Worm (Caenorhabditis elegans) whole organism, mixed stage, embryonic: ENCODE data around the gene grk-1.

Experiments used
- ceh-43 ChIP-seq: fragments of 200-800 bp; sonication (Bioruptor generic); optimal IDR thresholded peaks from 2 replicates; lab custom pipeline; 2018; ENCODE audit warnings: mild to moderate bottlenecking, missing genetic modification characterization, moderate library complexity, missing compliant biosample characterization
- ces-1 ChIP-seq: fragments of 150-350 bp; optimal IDR thresholded peaks from 2 replicates; lab custom pipeline; 2014; ENCODE audit warnings: missing biosample characterization, missing genetic modification reagents, missing genetic modification characterization
- elt-1 ChIP-seq: sonication (generic microtip); optimal IDR thresholded peaks from 2 replicates; lab custom pipeline; 2017; ENCODE audit warnings: missing genetic modification characterization, mild to moderate bottlenecking, missing compliant biosample characterization, antibody characterized with exemption, moderate library complexity, borderline replicate concordance; ENCODE audit not compliant: insufficient read depth
- flh-1 ChIP-seq: fragments of 200-800 bp; sonication (Bioruptor generic); optimal IDR thresholded peaks from 2 replicates; lab custom pipeline; 2018; ENCODE audit warnings: mild to moderate bottlenecking, missing genetic modification characterization, moderate library complexity, missing compliant biosample characterization
- hlh-1 ChIP-seq: fragments of 150-350 bp; optimal IDR thresholded peaks from 2 replicates; lab custom pipeline; 2014; ENCODE audit warnings: missing biosample characterization, missing genetic modification reagents, missing genetic modification characterization
- mls-2 ChIP-seq: sonication (generic microtip); optimal IDR thresholded peaks from 2 replicates; lab custom pipeline; 2016; ENCODE audit warnings: mild to moderate bottlenecking, missing genetic modification characterization, moderate library complexity, missing compliant biosample characterization
- nhr-28 ChIP-seq: fragments of 150-350 bp; optimal IDR thresholded peaks from 2 replicates; lab custom pipeline; 2014; ENCODE audit warnings: missing biosample characterization, missing genetic modification characterization
- snpc-4 ChIP-seq: fragments of 150-350 bp; optimal IDR thresholded peaks from 2 replicates; lab custom pipeline; 2014; ENCODE audit warnings: missing biosample characterization, missing genetic modification characterization
- unc-120 ChIP-seq: sonication (generic microtip); optimal IDR thresholded peaks from 2 replicates; lab custom pipeline; 2017; ENCODE audit warnings: missing genetic modification characterization, missing compliant biosample characterization; ENCODE audit not compliant: poor library complexity, severe bottlenecking
- unc-62 ChIP-seq: fragments of 150-350 bp; optimal IDR thresholded peaks from 2 replicates; lab custom pipeline; 2014; ENCODE audit warnings: missing biosample characterization, missing genetic modification reagents, missing genetic modification characterization
- ztf-11 ChIP-seq: fragments of 150-350 bp; optimal IDR thresholded peaks from 2 replicates; lab custom pipeline; 2014; ENCODE audit warnings: missing biosample characterization, missing genetic modification characterization

Gene grk-1

DNA sequence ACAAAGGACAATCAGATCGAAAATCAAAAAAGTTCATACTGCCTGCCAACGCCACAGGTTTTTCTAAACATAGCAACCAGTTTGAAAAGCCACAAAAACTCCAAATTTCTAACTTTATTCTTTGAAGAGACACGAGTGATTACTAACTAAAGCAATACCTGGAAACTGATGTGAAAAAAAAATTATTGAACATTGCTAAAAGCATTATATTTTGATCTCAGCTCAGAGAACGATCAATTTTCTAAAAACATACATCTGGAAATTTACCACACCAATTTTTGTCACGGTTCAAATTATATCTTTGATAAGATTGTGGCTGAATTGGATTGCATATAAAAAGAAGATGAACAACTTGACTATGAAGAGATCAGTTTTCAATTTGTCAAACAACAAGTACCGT lies 41.6 kb downstream of the grk-1 start:
- no peak for TF ChIP-seq unc-120 (tag; lab: Kevin White, UChicago)
- TF ChIP-seq, all 35 proteins: peak for 0

DNA sequence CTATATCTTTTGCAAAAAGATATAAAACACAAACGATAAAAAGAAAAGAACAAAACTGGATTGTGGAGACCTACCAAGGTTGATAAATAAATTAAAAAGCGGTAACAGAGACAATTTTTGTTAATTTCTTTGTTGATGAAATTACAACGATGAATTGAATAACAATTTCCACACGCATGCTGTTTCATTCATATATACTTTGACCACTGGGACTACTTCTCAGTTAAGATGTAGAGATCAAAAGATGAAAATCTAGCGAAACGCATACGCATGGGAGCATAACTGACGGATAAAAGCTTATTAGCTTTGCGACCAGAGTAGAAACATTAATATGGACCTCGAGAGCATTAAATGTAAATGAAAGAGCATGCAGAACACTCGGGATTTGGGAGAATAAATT lies 43.0 kb downstream of the grk-1 start:
- TF ChIP-seq ces-1 (peak; percentile 66), nhr-28 (tag; lab: Kevin White, UChicago) (no peak)

DNA sequence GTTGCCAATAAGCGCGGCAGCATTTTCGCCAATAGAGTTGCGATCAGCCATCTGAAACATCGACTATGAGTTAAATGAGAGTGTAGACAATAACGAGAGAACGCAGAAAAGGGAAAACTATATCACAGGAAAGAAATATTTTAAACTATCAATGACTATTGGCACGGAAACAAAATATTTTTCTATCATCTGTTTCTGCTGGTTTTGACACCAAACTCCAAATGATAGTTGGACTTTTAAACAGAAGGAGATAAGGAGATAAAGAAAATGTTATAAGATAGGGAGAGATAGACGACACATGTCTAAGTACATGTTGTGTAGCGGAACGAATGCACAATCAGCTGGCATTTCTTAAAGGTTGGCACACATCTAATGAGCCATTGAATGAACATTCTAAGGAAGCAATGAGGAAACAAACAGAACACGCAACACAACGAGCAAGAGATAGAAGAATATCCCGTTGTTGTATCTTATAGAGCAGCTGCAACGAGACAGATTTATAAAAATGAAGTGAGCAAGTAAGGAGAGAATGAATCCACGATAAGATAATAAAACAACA lies 44.4 kb downstream of the grk-1 start, which contains the start of gene cysl-1:
TSS of gene cysl-1 (minus strand) at position 51 of the 559 bp plus-strand sequence.
- TF ChIP-seq unc-120 (tag; lab: Kevin White, UChicago), result peak; percentile 51
- peak; percentile 42 for TF ChIP-seq unc-62 (GFP tag; lab: Kevin White, UChicago)
- peak; percentile 85 for TF ChIP-seq hlh-1 (tag; lab: Kevin White, UChicago)
- no peak for TF ChIP-seq ceh-43 (GFP tag; lab: Kevin White, UChicago)
- TF ChIP-seq, all 35 proteins: peak for 3

DNA sequence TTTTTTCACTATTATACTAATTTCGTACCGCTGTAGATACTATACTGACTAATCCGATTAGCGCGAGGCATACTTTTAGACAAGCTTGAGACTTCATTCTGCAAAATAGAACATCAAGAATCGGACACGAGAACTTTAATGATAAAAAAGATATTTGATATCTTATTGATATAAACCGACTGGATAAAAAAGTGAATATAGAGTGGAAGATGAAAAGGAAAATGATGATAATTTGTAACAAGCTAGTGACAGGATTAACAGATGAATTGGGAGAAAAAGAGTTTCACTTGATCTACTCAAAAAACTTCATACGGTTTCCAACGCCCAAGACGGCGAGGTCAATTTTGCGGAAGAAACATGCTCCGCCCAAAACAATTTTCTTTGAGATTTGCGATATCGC lies 50.0 kb downstream of the grk-1 start, which contains the start of gene nas-37:
TSS of gene nas-37 (minus strand) at position 101 of the 400 bp plus-strand sequence.
- no peak for TF ChIP-seq flh-1 (GFP tag; lab: Kevin White, UChicago)
- TF ChIP-seq hlh-1 (tag; lab: Kevin White, UChicago), result no peak
- TF ChIP-seq ztf-11 (tag; lab: Kevin White, UChicago), result no peak

DNA sequence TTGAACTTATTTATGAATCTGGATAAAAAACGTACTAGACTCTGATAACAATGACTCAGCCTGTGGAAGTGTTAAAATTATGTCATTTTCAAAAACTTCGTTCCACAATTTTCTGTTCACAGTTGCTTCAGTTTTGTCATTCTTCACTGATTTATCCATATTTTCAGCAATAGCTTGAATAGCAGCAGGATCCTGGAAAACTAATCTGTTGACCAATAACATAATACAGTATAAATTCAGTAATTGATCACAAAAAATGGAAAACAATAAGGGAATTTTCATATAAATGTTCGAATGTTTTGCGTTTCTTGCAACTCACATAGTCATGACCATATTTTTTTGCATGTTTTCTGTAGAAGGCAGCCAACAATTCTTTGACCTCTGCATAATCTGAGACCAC lies 50.5 kb downstream of the grk-1 start:
- no peak for TF ChIP-seq mls-2

DNA sequence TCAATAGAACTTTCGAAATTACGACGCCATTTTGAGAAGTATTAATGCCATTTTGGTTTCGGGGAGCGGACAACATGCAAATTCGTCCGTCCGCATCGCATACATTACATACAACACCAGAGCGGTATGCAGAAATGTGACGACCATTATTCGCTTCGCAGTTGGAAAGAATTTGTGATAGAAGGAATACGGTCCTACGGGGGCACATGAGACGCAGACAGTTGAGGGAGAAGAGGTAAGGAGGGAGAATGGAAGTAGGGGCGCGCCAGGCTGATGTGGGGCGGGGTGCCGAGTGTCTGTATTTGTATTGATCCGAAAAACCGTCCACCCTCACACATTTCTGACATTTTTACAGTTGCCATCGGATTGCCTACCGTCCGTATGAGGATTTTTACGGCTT lies 57.6 kb downstream of the grk-1 start:
- TF ChIP-seq nhr-28 (tag; lab: Kevin White, UChicago) (no peak), snpc-4 (tag; lab: Kevin White, UChicago) (no peak), elt-1 (tag; lab: Kevin White, UChicago) (no peak)
- TF ChIP-seq, all 35 proteins: peak for 0
